Worm (Caenorhabditis elegans) whole organism, L4 larva: ENCODE measurements around the gene his-39.
A peak's percentile ranks its signal among the peaks of the same experiment; 100 is the strongest.

ENCODE experiments used
- D1046.2 ChIP-seq: fragments of 200-800 bp; sonication (Bioruptor generic); IDR thresholded peaks from 2 replicates; pipeline ENCODE4 v1.3.6; 2022; ENCODE audit warnings: missing genetic modification characterization, missing compliant biosample characterization
- F10B5.3 ChIP-seq: sonication (generic microtip); optimal IDR thresholded peaks from 2 replicates; lab custom pipeline; 2016; ENCODE audit warnings: mild to moderate bottlenecking, missing genetic modification characterization, missing compliant biosample characterization
- F26F4.8 ChIP-seq: fragments of 200-800 bp; sonication (Bioruptor generic); conservative IDR thresholded peaks from 2 replicates; pipeline ENCODE4 v1.3.6; 2022; ENCODE audit warnings: missing genetic modification characterization, missing compliant biosample characterization
- F44E2.7 ChIP-seq: fragments of 200-800 bp; sonication (Bioruptor generic); IDR thresholded peaks from 2 replicates; pipeline ENCODE4 v2.1.2; 2022; ENCODE audit warnings: missing genetic modification characterization, missing compliant biosample characterization
- F49E8.2 ChIP-seq: sonication (generic microtip); optimal IDR thresholded peaks from 2 replicates; lab custom pipeline; 2016; ENCODE audit warnings: missing compliant biosample characterization, mild to moderate bottlenecking, missing genetic modification characterization, borderline replicate concordance
- T26A8.4 ChIP-seq: fragments of 200-800 bp; sonication (Bioruptor generic); IDR thresholded peaks from 2 replicates; pipeline ENCODE4 v1.3.6; 2022; ENCODE audit warnings: missing genetic modification characterization, missing compliant biosample characterization
- Y48G9A.11 ChIP-seq: fragments of 200-800 bp; sonication (Bioruptor generic); IDR thresholded peaks from 2 replicates; pipeline ENCODE4 v1.3.6; 2022; ENCODE audit warnings: missing genetic modification reagents, missing genetic modification characterization, missing compliant biosample characterization
- Y75B8A.6 ChIP-seq: fragments of 200-800 bp; sonication (Bioruptor generic); IDR thresholded peaks from 2 replicates; pipeline ENCODE4 v1.3.6; 2022; ENCODE audit warnings: missing genetic modification reagents, missing genetic modification characterization, missing compliant biosample characterization
- aha-1 ChIP-seq: fragments of 150-350 bp; peaks from one replicate; lab custom pipeline; 2014; ENCODE audit warnings: missing biosample characterization, missing genetic modification characterization
- aly-2 ChIP-seq: sonication (generic microtip); optimal IDR thresholded peaks from 2 replicates; lab custom pipeline; 2018; ENCODE audit warnings: missing biosample characterization, missing genetic modification characterization
- ceh-32 ChIP-seq: sonication (generic microtip); optimal IDR thresholded peaks from 2 replicates; lab custom pipeline; 2016; ENCODE audit warnings: mild to moderate bottlenecking, missing genetic modification characterization, missing compliant biosample characterization; ENCODE audit not compliant: poor library complexity
- ceh-62 ChIP-seq: sonication (generic microtip); optimal IDR thresholded peaks from 2 replicates; lab custom pipeline; 2017; ENCODE audit warnings: missing biosample characterization, missing genetic modification characterization
- ces-1 ChIP-seq: fragments of 150-350 bp; sonication (generic microtip); optimal IDR thresholded peaks from 4 replicates; lab custom pipeline; 2014; ENCODE audit warnings: missing biosample characterization, missing genetic modification reagents, missing genetic modification characterization
- cey-2 ChIP-seq: sonication (generic microtip); optimal IDR thresholded peaks from 3 replicates; lab custom pipeline; 2017; ENCODE audit warnings: missing genetic modification characterization, mild to moderate bottlenecking, missing compliant biosample characterization, antibody characterized with exemption, borderline replicate concordance; ENCODE audit not compliant: insufficient read depth
- daf-16 ChIP-seq, 3 experiments: sonication (generic microtip); optimal IDR thresholded peaks; 2 replicates each; lab custom pipeline; 2016 to 2017; ENCODE audit warnings: missing genetic modification characterization in 3 of 3, missing genetic modification reagents in 3 of 3, mild to moderate bottlenecking in 2 of 3, missing compliant biosample characterization in 2 of 3, missing biosample characterization in 1 of 3, moderate library complexity in 1 of 3
- dmd-6 ChIP-seq: fragments of 200-800 bp; sonication (Bioruptor generic); IDR thresholded peaks from 2 replicates; pipeline ENCODE4 v1.3.6; 2022; ENCODE audit warnings: missing genetic modification reagents, missing genetic modification characterization, missing compliant biosample characterization
- dmd-9 ChIP-seq: fragments of 200-800 bp; sonication (Bioruptor generic); IDR thresholded peaks from 2 replicates; pipeline ENCODE4 v1.3.6; 2022; ENCODE audit warnings: missing genetic modification reagents, missing genetic modification characterization, missing compliant biosample characterization
- dpl-1 ChIP-seq: fragments of 150-350 bp; optimal IDR thresholded peaks from 2 replicates; lab custom pipeline; 2014; ENCODE audit warnings: missing biosample characterization, missing genetic modification reagents, missing genetic modification characterization
- duxl-1 ChIP-seq: sonication (generic microtip); optimal IDR thresholded peaks from 2 replicates; lab custom pipeline; 2016; ENCODE audit warnings: mild to moderate bottlenecking, missing genetic modification characterization, moderate library complexity, missing compliant biosample characterization; ENCODE audit not compliant: poor library complexity
- egl-27 ChIP-seq: sonication (generic microtip); optimal IDR thresholded peaks from 3 replicates; lab custom pipeline; 2017; ENCODE audit warnings: missing biosample characterization, missing genetic modification reagents, missing genetic modification characterization
- egl-43 ChIP-seq: fragments of 200-800 bp; sonication (Bioruptor generic); IDR thresholded peaks from 2 replicates; pipeline ENCODE4 v1.3.6; 2022; ENCODE audit warnings: missing genetic modification reagents, missing genetic modification characterization, missing compliant biosample characterization
- fkh-10 ChIP-seq: fragments of 150-350 bp; optimal IDR thresholded peaks from 2 replicates; lab custom pipeline; 2014; ENCODE audit warnings: missing biosample characterization, missing genetic modification reagents, missing genetic modification characterization
- gei-8 ChIP-seq: fragments of 200-800 bp; sonication (Bioruptor generic); optimal IDR thresholded peaks from 2 replicates; lab custom pipeline; 2018; ENCODE audit warnings: mild to moderate bottlenecking, missing genetic modification characterization, missing compliant biosample characterization
- hmg-1.1 ChIP-seq: fragments of 200-800 bp; sonication (Bioruptor generic); IDR thresholded peaks from 2 replicates; pipeline ENCODE4 v1.3.6; 2022; ENCODE audit warnings: missing genetic modification reagents, missing genetic modification characterization, missing compliant biosample characterization
- lim-7 ChIP-seq: fragments of 200-800 bp; sonication (Bioruptor generic); IDR thresholded peaks from 2 replicates; pipeline ENCODE4 v1.3.6; 2022; ENCODE audit warnings: missing genetic modification characterization, missing compliant biosample characterization
- lin-13 ChIP-seq: fragments of 150-350 bp; optimal IDR thresholded peaks from 2 replicates; lab custom pipeline; 2014; ENCODE audit warnings: missing biosample characterization, missing genetic modification reagents, missing genetic modification characterization
- lir-3 ChIP-seq: sonication (generic microtip); optimal IDR thresholded peaks from 2 replicates; lab custom pipeline; 2016; ENCODE audit warnings: mild to moderate bottlenecking, missing genetic modification characterization, missing compliant biosample characterization
- lsy-2 ChIP-seq, 2 experiments: fragments of 150-350 bp in 1 of 2; sonication (generic microtip) in 1 of 2; optimal IDR thresholded peaks; 2 replicates each; lab custom pipeline; 2014 to 2017; ENCODE audit warnings: missing biosample characterization in 2 of 2, missing genetic modification characterization in 2 of 2
- madf-9 ChIP-seq: fragments of 200-800 bp; sonication (Bioruptor generic); conservative IDR thresholded peaks from 2 replicates; pipeline ENCODE4 v1.3.6; 2022; ENCODE audit warnings: missing genetic modification reagents, missing genetic modification characterization, missing compliant biosample characterization
- mdl-1 ChIP-seq, 2 experiments: fragments of 150-350 bp in 1 of 2; sonication (generic microtip) in 1 of 2; optimal IDR thresholded peaks; 2 replicates each; lab custom pipeline; 2014 to 2017; ENCODE audit warnings: missing biosample characterization in 2 of 2, missing genetic modification characterization in 2 of 2
- mes-2 ChIP-seq: sonication (generic microtip); optimal IDR thresholded peaks from 2 replicates; lab custom pipeline; 2016; ENCODE audit warnings: missing genotype, mild to moderate bottlenecking, missing genetic modification characterization, missing compliant biosample characterization; ENCODE audit not compliant: poor library complexity, severe bottlenecking
- mxl-2 ChIP-seq: fragments of 200-800 bp; sonication (Bioruptor generic); conservative IDR thresholded peaks from 2 replicates; pipeline ENCODE4 v1.3.6; 2022; ENCODE audit warnings: missing genetic modification reagents, missing genetic modification characterization, missing compliant biosample characterization
- mxl-3 ChIP-seq: fragments of 200-800 bp; sonication (Bioruptor generic); optimal IDR thresholded peaks from 2 replicates; lab custom pipeline; 2018; ENCODE audit warnings: mild to moderate bottlenecking, missing genetic modification characterization, missing compliant biosample characterization
- nhr-102 ChIP-seq: sonication (generic microtip); optimal IDR thresholded peaks from 2 replicates; lab custom pipeline; 2016; ENCODE audit warnings: mild to moderate bottlenecking, missing genetic modification characterization, moderate library complexity, missing compliant biosample characterization
- nhr-25 ChIP-seq: sonication (generic microtip); optimal IDR thresholded peaks from 2 replicates; lab custom pipeline; 2017; ENCODE audit warnings: missing genetic modification characterization, mild to moderate bottlenecking, missing compliant biosample characterization, antibody characterized with exemption, moderate library complexity, borderline replicate concordance; ENCODE audit not compliant: insufficient read depth
- nhr-28 ChIP-seq: fragments of 150-350 bp; optimal IDR thresholded peaks from 2 replicates; lab custom pipeline; 2014; ENCODE audit warnings: missing biosample characterization, missing genetic modification characterization
- nhr-6 ChIP-seq: fragments of 150-350 bp; optimal IDR thresholded peaks from 2 replicates; lab custom pipeline; 2014; ENCODE audit warnings: missing biosample characterization, missing genetic modification characterization
- nhr-76 ChIP-seq: fragments of 150-350 bp; optimal IDR thresholded peaks from 2 replicates; lab custom pipeline; 2014; ENCODE audit warnings: missing biosample characterization, missing genetic modification characterization
- pha-4 ChIP-seq, 2 experiments: fragments of 150-350 bp in 1 of 2; fragments of 200-800 bp in 1 of 2; sonication (Bioruptor generic) in 1 of 2; IDR thresholded peaks in 1 of 2; optimal IDR thresholded peaks in 1 of 2; 2 replicates each; pipeline versions ENCODE4 v1.3.6 to Lab custom; 2014 to 2022; ENCODE audit warnings: missing genetic modification characterization in 2 of 2, missing genetic modification reagents in 2 of 2, missing biosample characterization in 1 of 2, missing compliant biosample characterization in 1 of 2
- rbr-2 ChIP-seq: sonication (generic microtip); optimal IDR thresholded peaks from 2 replicates; lab custom pipeline; 2016; ENCODE audit warnings: missing genotype, missing genetic modification characterization, missing compliant biosample characterization
- sdz-12 ChIP-seq: fragments of 200-800 bp; sonication (Bioruptor generic); optimal IDR thresholded peaks from 2 replicates; lab custom pipeline; 2018; ENCODE audit warnings: mild to moderate bottlenecking, missing genetic modification characterization, missing compliant biosample characterization
- skn-1 ChIP-seq: fragments of 150-350 bp; optimal IDR thresholded peaks from 2 replicates; lab custom pipeline; 2014; ENCODE audit warnings: missing biosample characterization, missing genetic modification characterization
- snpc-4 ChIP-seq: fragments of 150-350 bp; optimal IDR thresholded peaks from 2 replicates; lab custom pipeline; 2014; ENCODE audit warnings: missing biosample characterization, missing genetic modification characterization
- spr-3 ChIP-seq: fragments of 200-800 bp; sonication (Bioruptor generic); optimal IDR thresholded peaks from 2 replicates; lab custom pipeline; 2018; ENCODE audit warnings: mild to moderate bottlenecking, missing genetic modification characterization, missing compliant biosample characterization
- unc-130 ChIP-seq: sonication (generic microtip); optimal IDR thresholded peaks from 2 replicates; lab custom pipeline; 2016; ENCODE audit warnings: missing genetic modification reagents, missing genetic modification characterization, missing compliant biosample characterization
- unc-62 ChIP-seq, 3 experiments: fragments of 150-350 bp in 1 of 3; sonication (generic microtip); optimal IDR thresholded peaks in 2 of 3; peaks in 1 of 3; 1 replicate in 1 of 3; 2 replicates in 2 of 3; lab custom pipeline; 2014 to 2017; ENCODE audit warnings: missing biosample characterization in 3 of 3, missing genetic modification characterization in 3 of 3, missing genetic modification reagents in 3 of 3, missing genotype in 1 of 3
- zag-1 ChIP-seq: fragments of 150-350 bp; optimal IDR thresholded peaks from 2 replicates; lab custom pipeline; 2014; ENCODE audit warnings: missing biosample characterization, missing genetic modification characterization
- zip-2 ChIP-seq: fragments of 150-350 bp; optimal IDR thresholded peaks from 2 replicates; lab custom pipeline; 2014; ENCODE audit warnings: missing biosample characterization, missing genetic modification characterization
- ztf-11 ChIP-seq: fragments of 150-350 bp; optimal IDR thresholded peaks from 2 replicates; lab custom pipeline; 2014; ENCODE audit warnings: missing biosample characterization, missing genetic modification characterization

his-39 gene

ce11 chrV:8500348-8500747 lies 36.0 kb upstream of the his-39 start (continued):
- peak; percentile 74 for TF ChIP-seq ces-1 (GFP tag; lab: Kevin White, UChicago)
- TF ChIP-seq skn-1 (tag; lab: Kevin White, UChicago), result no peak
- TF ChIP-seq lsy-2 (tag; optimal IDR thresholded peaks at IDR 0.05; lab: Kevin White, UChicago), result peak; percentile 72 to 86
- TF ChIP-seq fkh-10 (GFP tag; lab: Kevin White, UChicago), result no peak
- TF ChIP-seq mdl-1 (tag; optimal IDR thresholded peaks at IDR 0.05; lab: Kevin White, UChicago), result peak; percentile 8 to 59
- TF ChIP-seq rbr-2 (tag; lab: Kevin White, UChicago), result peak; percentile 96
- peak; percentile 97 for TF ChIP-seq D1046.2 (GFP tag; lab: Robert Waterston, UW)
- TF ChIP-seq egl-43, result peak; percentile 100
- TF ChIP-seq F26F4.8, result peak; percentile 100
- TF ChIP-seq ceh-32 (tag; lab: Kevin White, UChicago), result peak; percentile 87
- TF ChIP-seq spr-3, result peak; percentile 99
- peak; percentile 97 for TF ChIP-seq dmd-9 (GFP tag; lab: Robert Waterston, UW)
- peak; percentile 95 for TF ChIP-seq Y48G9A.11 (GFP tag; lab: Robert Waterston, UW)
- TF ChIP-seq ztf-11 (tag; lab: Kevin White, UChicago), result no peak
- peak; percentile 96 to 98 for TF ChIP-seq daf-16 (GFP tag; optimal IDR thresholded peaks at IDR 0.05; lab: Kevin White, UChicago)
- TF ChIP-seq daf-16 (tag; optimal IDR thresholded peaks at IDR 0.05; lab: Kevin White, UChicago), result peak; percentile 84
- peak; percentile 100 for TF ChIP-seq lim-7 (GFP tag; lab: Robert Waterston, UW)
- TF ChIP-seq aha-1 (tag; lab: Kevin White, UChicago), result peak; percentile 98
- TF ChIP-seq ceh-62 (tag; lab: Kevin White, UChicago), result no peak
- peak; percentile 76 for TF ChIP-seq dpl-1 (GFP tag; lab: Kevin White, UChicago)
- peak; percentile 97 for TF ChIP-seq nhr-102 (tag; lab: Kevin White, UChicago)
- peak; percentile 99 for TF ChIP-seq pha-4 (GFP tag; IDR thresholded peaks at IDR 0.05; lab: Robert Waterston, UW)
- TF ChIP-seq pha-4 (tag; optimal IDR thresholded peaks at IDR 0.05; lab: Kevin White, UChicago), result no peak
- peak; percentile 40 for TF ChIP-seq zag-1 (tag; lab: Kevin White, UChicago)
- TF ChIP-seq zip-2, result peak; percentile 66
- TF ChIP-seq Y75B8A.6 (GFP tag; lab: Robert Waterston, UW), result peak; percentile 99
- peak; percentile 82 for TF ChIP-seq nhr-6 (tag; lab: Kevin White, UChicago)
- TF ChIP-seq mxl-3, result peak; percentile 95
- no peak for TF ChIP-seq cey-2
- TF ChIP-seq madf-9 (GFP tag; lab: Robert Waterston, UW), result peak; percentile 97
- TF ChIP-seq lir-3 (tag; lab: Kevin White, UChicago), result peak; percentile 95
- TF ChIP-seq snpc-4 (tag; lab: Kevin White, UChicago), result peak; percentile 99
- TF ChIP-seq nhr-25 (tag; lab: Kevin White, UChicago), result peak; percentile 30
- TF ChIP-seq aly-2, result peak; percentile 97
- peak; percentile 65 for TF ChIP-seq nhr-28 (tag; lab: Kevin White, UChicago)
- peak; percentile 94 for TF ChIP-seq unc-130 (GFP tag; lab: Kevin White, UChicago)
- peak; percentile 78 for TF ChIP-seq lin-13 (GFP tag; lab: Kevin White, UChicago)
- TF ChIP-seq egl-27 (tag; lab: Kevin White, UChicago), result no peak
- peak; percentile 95 for TF ChIP-seq F10B5.3
- peak; percentile 98 for TF ChIP-seq F49E8.2 (tag; lab: Kevin White, UChicago)
- peak; percentile 100 for TF ChIP-seq gei-8 (GFP tag; lab: Kevin White, UChicago)
- peak; percentile 98 for TF ChIP-seq duxl-1 (tag; lab: Kevin White, UChicago)
- peak; percentile 92; the same call in 1 of the 2 replicates for TF ChIP-seq dmd-6 (GFP tag; lab: Robert Waterston, UW)
- TF ChIP-seq mxl-2 (GFP tag; lab: Robert Waterston, UW), result peak; percentile 95
- TF ChIP-seq sdz-12 (GFP tag; lab: Kevin White, UChicago), result peak; percentile 99
- TF ChIP-seq T26A8.4, result peak; percentile 99
- TF ChIP-seq unc-62 (GFP tag; optimal IDR thresholded peaks at IDR 0.05 in 1 of 2; lab: Kevin White, UChicago), result no peak
- no peak for TF ChIP-seq unc-62 (tag; optimal IDR thresholded peaks at IDR 0.05; lab: Kevin White, UChicago)
- peak; percentile 99 for TF ChIP-seq hmg-1.1 (GFP tag; lab: Robert Waterston, UW)
- TF ChIP-seq nhr-76, result no peak
- peak; percentile 100 for TF ChIP-seq F44E2.7 (GFP tag; lab: Robert Waterston, UW)
- TF ChIP-seq mes-2, result peak; percentile 96
